Worm (Caenorhabditis elegans) whole organism, L4 larva: ENCODE data around the gene amt-4.

Experiments used
- D1046.2 ChIP-seq: fragments of 200-800 bp; sonication (Bioruptor generic); IDR thresholded peaks from 2 replicates; pipeline ENCODE4 v1.3.6; 2022; ENCODE audit warnings: missing genetic modification characterization, missing compliant biosample characterization
- F37D6.2 ChIP-seq: sonication (generic microtip); optimal IDR thresholded peaks from 2 replicates; lab custom pipeline; 2016; ENCODE audit warnings: mild to moderate bottlenecking, missing genetic modification characterization, missing compliant biosample characterization
- R02D3.7 ChIP-seq: fragments of 150-350 bp; sonication (generic microtip); optimal IDR thresholded peaks from 3 replicates; lab custom pipeline; 2014; ENCODE audit warnings: missing biosample characterization, missing genetic modification characterization
- Y48G9A.11 ChIP-seq: fragments of 200-800 bp; sonication (Bioruptor generic); IDR thresholded peaks from 2 replicates; pipeline ENCODE4 v1.3.6; 2022; ENCODE audit warnings: missing genetic modification reagents, missing genetic modification characterization, missing compliant biosample characterization
- Y75B8A.6 ChIP-seq: fragments of 200-800 bp; sonication (Bioruptor generic); IDR thresholded peaks from 2 replicates; pipeline ENCODE4 v1.3.6; 2022; ENCODE audit warnings: missing genetic modification reagents, missing genetic modification characterization, missing compliant biosample characterization
- ZK337.2 ChIP-seq: fragments of 200-800 bp; sonication (Bioruptor generic); IDR thresholded peaks from 2 replicates; pipeline ENCODE4 v1.3.6; 2022; ENCODE audit warnings: missing genetic modification reagents, missing genetic modification characterization, missing compliant biosample characterization
- ZK546.5 ChIP-seq, 2 experiments: sonication (generic microtip); optimal IDR thresholded peaks; 2 replicates each; lab custom pipeline; 2017; ENCODE audit warnings: missing biosample characterization in 2 of 2, missing genetic modification characterization in 2 of 2
- aha-1 ChIP-seq: fragments of 150-350 bp; peaks from one replicate; lab custom pipeline; 2014; ENCODE audit warnings: missing biosample characterization, missing genetic modification characterization
- arid-1 ChIP-seq: fragments of 200-800 bp; sonication (Bioruptor generic); conservative IDR thresholded peaks from 2 replicates; pipeline ENCODE4 v1.3.6; 2022; ENCODE audit warnings: missing genetic modification reagents, missing genetic modification characterization, missing compliant biosample characterization
- attf-4 ChIP-seq: sonication (generic microtip); optimal IDR thresholded peaks from 3 replicates; lab custom pipeline; 2017; ENCODE audit warnings: missing biosample characterization, missing genetic modification characterization
- ceh-20 ChIP-seq: fragments of 200-800 bp; sonication (Bioruptor generic); IDR thresholded peaks from 2 replicates; pipeline ENCODE4 v1.3.6; 2022; ENCODE audit warnings: missing genetic modification reagents, missing genetic modification characterization, missing compliant biosample characterization
- ceh-28 ChIP-seq: fragments of 150-350 bp; optimal IDR thresholded peaks from 2 replicates; lab custom pipeline; 2014; ENCODE audit warnings: missing biosample characterization, missing genetic modification reagents, missing genetic modification characterization
- ceh-44 ChIP-seq: fragments of 200-800 bp; sonication (Bioruptor generic); IDR thresholded peaks from 2 replicates; pipeline ENCODE4 v1.3.6; 2022; ENCODE audit warnings: missing genetic modification reagents, missing genetic modification characterization, missing compliant biosample characterization
- ceh-62 ChIP-seq: sonication (generic microtip); optimal IDR thresholded peaks from 2 replicates; lab custom pipeline; 2017; ENCODE audit warnings: missing biosample characterization, missing genetic modification characterization
- ceh-82 ChIP-seq: sonication (generic microtip); optimal IDR thresholded peaks from 2 replicates; lab custom pipeline; 2017; ENCODE audit warnings: missing biosample characterization, missing genetic modification characterization
- daf-19 ChIP-seq: fragments of 200-800 bp; sonication (Bioruptor generic); conservative IDR thresholded peaks from 2 replicates; pipeline ENCODE4 v1.3.6; 2022; ENCODE audit warnings: missing genetic modification characterization, missing compliant biosample characterization
- daf-8 ChIP-seq: fragments of 200-800 bp; sonication (Bioruptor generic); IDR thresholded peaks from 2 replicates; pipeline ENCODE4 v1.3.6; 2022; ENCODE audit warnings: missing genetic modification characterization, missing compliant biosample characterization
- dmd-6 ChIP-seq: fragments of 200-800 bp; sonication (Bioruptor generic); IDR thresholded peaks from 2 replicates; pipeline ENCODE4 v1.3.6; 2022; ENCODE audit warnings: missing genetic modification reagents, missing genetic modification characterization, missing compliant biosample characterization
- dmd-8 ChIP-seq: fragments of 200-800 bp; sonication (Bioruptor generic); IDR thresholded peaks from 2 replicates; pipeline ENCODE4 v1.3.6; 2022; ENCODE audit warnings: missing genetic modification characterization, missing compliant biosample characterization
- dpl-1 ChIP-seq: fragments of 150-350 bp; optimal IDR thresholded peaks from 2 replicates; lab custom pipeline; 2014; ENCODE audit warnings: missing biosample characterization, missing genetic modification reagents, missing genetic modification characterization
- duxl-1 ChIP-seq: sonication (generic microtip); optimal IDR thresholded peaks from 2 replicates; lab custom pipeline; 2016; ENCODE audit warnings: mild to moderate bottlenecking, missing genetic modification characterization, moderate library complexity, missing compliant biosample characterization; ENCODE audit not compliant: poor library complexity
- dve-1 ChIP-seq: sonication (generic microtip); optimal IDR thresholded peaks from 2 replicates; lab custom pipeline; 2017; ENCODE audit warnings: antibody characterized with exemption, mild to moderate bottlenecking, missing genetic modification characterization, missing compliant biosample characterization; ENCODE audit not compliant: insufficient read depth
- egl-27 ChIP-seq: sonication (generic microtip); optimal IDR thresholded peaks from 3 replicates; lab custom pipeline; 2017; ENCODE audit warnings: missing biosample characterization, missing genetic modification reagents, missing genetic modification characterization
- egl-43 ChIP-seq: fragments of 200-800 bp; sonication (Bioruptor generic); IDR thresholded peaks from 2 replicates; pipeline ENCODE4 v1.3.6; 2022; ENCODE audit warnings: missing genetic modification reagents, missing genetic modification characterization, missing compliant biosample characterization
- hif-1 ChIP-seq, 2 experiments: sonication (generic microtip); optimal IDR thresholded peaks; 2 replicates each; lab custom pipeline; 2016 to 2017; ENCODE audit warnings: missing compliant biosample characterization in 2 of 2, missing genetic modification characterization in 2 of 2, missing genetic modification reagents in 2 of 2, missing genotype in 2 of 2, mild to moderate bottlenecking in 1 of 2
- hlh-30 ChIP-seq: sonication (generic microtip); optimal IDR thresholded peaks from 2 replicates; lab custom pipeline; 2017; ENCODE audit warnings: antibody characterized with exemption, mild to moderate bottlenecking, missing genetic modification characterization, missing compliant biosample characterization; ENCODE audit not compliant: insufficient read depth
- jun-1 ChIP-seq: fragments of 150-350 bp; optimal IDR thresholded peaks from 2 replicates; lab custom pipeline; 2014; ENCODE audit warnings: missing biosample characterization, missing genetic modification reagents, missing genetic modification characterization
- lin-1 ChIP-seq: fragments of 200-800 bp; sonication (Bioruptor generic); IDR thresholded peaks from 2 replicates; pipeline ENCODE4 v1.3.6; 2022; ENCODE audit warnings: missing genetic modification reagents, missing genetic modification characterization, missing compliant biosample characterization
- lin-15B ChIP-seq: fragments of 150-350 bp; sonication (generic microtip); optimal IDR thresholded peaks from 3 replicates; lab custom pipeline; 2014; ENCODE audit warnings: missing biosample characterization, missing genetic modification characterization
- lin-29 ChIP-seq: fragments of 200-800 bp; sonication (Bioruptor generic); IDR thresholded peaks from 2 replicates; pipeline ENCODE4 v1.3.6; 2022; ENCODE audit warnings: missing genetic modification reagents, missing genetic modification characterization, missing compliant biosample characterization
- lin-38 ChIP-seq: fragments of 200-800 bp; sonication (Bioruptor generic); IDR thresholded peaks from 2 replicates; pipeline ENCODE4 v1.3.6; 2022; ENCODE audit warnings: missing genetic modification reagents, missing genetic modification characterization, missing compliant biosample characterization
- madf-5 ChIP-seq, 2 experiments: fragments of 200-800 bp; sonication (Bioruptor generic); IDR thresholded peaks; 2 replicates each; pipeline ENCODE4 v1.3.6; 2022; ENCODE audit warnings: missing compliant biosample characterization in 2 of 2, missing genetic modification characterization in 2 of 2
- madf-9 ChIP-seq: fragments of 200-800 bp; sonication (Bioruptor generic); conservative IDR thresholded peaks from 2 replicates; pipeline ENCODE4 v1.3.6; 2022; ENCODE audit warnings: missing genetic modification reagents, missing genetic modification characterization, missing compliant biosample characterization
- mdl-1 ChIP-seq, 2 experiments: fragments of 150-350 bp in 1 of 2; sonication (generic microtip) in 1 of 2; optimal IDR thresholded peaks; 2 replicates each; lab custom pipeline; 2014 to 2017; ENCODE audit warnings: missing biosample characterization in 2 of 2, missing genetic modification characterization in 2 of 2
- mdt-29 ChIP-seq: fragments of 200-800 bp; sonication (Bioruptor generic); IDR thresholded peaks from 2 replicates; pipeline ENCODE4 v1.3.6; 2022; ENCODE audit warnings: missing genetic modification reagents, missing genetic modification characterization, missing compliant biosample characterization
- mep-1 ChIP-seq: fragments of 150-350 bp; sonication (generic microtip); optimal IDR thresholded peaks from 3 replicates; lab custom pipeline; 2014; ENCODE audit warnings: missing biosample characterization, missing genetic modification characterization
- mes-2 ChIP-seq: sonication (generic microtip); optimal IDR thresholded peaks from 2 replicates; lab custom pipeline; 2016; ENCODE audit warnings: missing genotype, mild to moderate bottlenecking, missing genetic modification characterization, missing compliant biosample characterization; ENCODE audit not compliant: poor library complexity, severe bottlenecking
- mxl-2 ChIP-seq: fragments of 200-800 bp; sonication (Bioruptor generic); conservative IDR thresholded peaks from 2 replicates; pipeline ENCODE4 v1.3.6; 2022; ENCODE audit warnings: missing genetic modification reagents, missing genetic modification characterization, missing compliant biosample characterization
- nhr-11 ChIP-seq: fragments of 150-350 bp; optimal IDR thresholded peaks from 2 replicates; lab custom pipeline; 2014; ENCODE audit warnings: missing biosample characterization, missing genetic modification characterization
- nhr-76 ChIP-seq: fragments of 150-350 bp; optimal IDR thresholded peaks from 2 replicates; lab custom pipeline; 2014; ENCODE audit warnings: missing biosample characterization, missing genetic modification characterization
- snpc-1.2 ChIP-seq: fragments of 200-800 bp; sonication (Bioruptor generic); IDR thresholded peaks from 2 replicates; pipeline ENCODE4 v1.3.6; 2022; ENCODE audit warnings: missing genetic modification reagents, missing genetic modification characterization, missing compliant biosample characterization
- spr-3 ChIP-seq: fragments of 200-800 bp; sonication (Bioruptor generic); optimal IDR thresholded peaks from 2 replicates; lab custom pipeline; 2018; ENCODE audit warnings: mild to moderate bottlenecking, missing genetic modification characterization, missing compliant biosample characterization
- tag-97 ChIP-seq: fragments of 200-800 bp; sonication (Bioruptor generic); IDR thresholded peaks from 2 replicates; pipeline ENCODE4 v1.3.6; 2022; ENCODE audit warnings: missing genetic modification characterization, missing compliant biosample characterization
- tra-1 ChIP-seq: fragments of 200-800 bp; sonication (Bioruptor generic); IDR thresholded peaks from 2 replicates; pipeline ENCODE4 v1.3.6; 2022; ENCODE audit warnings: missing genetic modification reagents, missing genetic modification characterization, missing compliant biosample characterization
- unc-62 ChIP-seq, 3 experiments: fragments of 150-350 bp in 1 of 3; sonication (generic microtip); optimal IDR thresholded peaks in 2 of 3; peaks in 1 of 3; 1 replicate in 1 of 3; 2 replicates in 2 of 3; lab custom pipeline; 2014 to 2017; ENCODE audit warnings: missing biosample characterization in 3 of 3, missing genetic modification characterization in 3 of 3, missing genetic modification reagents in 3 of 3, missing genotype in 1 of 3
- zag-1 ChIP-seq: fragments of 150-350 bp; optimal IDR thresholded peaks from 2 replicates; lab custom pipeline; 2014; ENCODE audit warnings: missing biosample characterization, missing genetic modification characterization
- zfp-3 ChIP-seq: fragments of 200-800 bp; sonication (Bioruptor generic); conservative IDR thresholded peaks from 2 replicates; pipeline ENCODE4 v1.3.6; 2022; ENCODE audit warnings: missing genetic modification reagents, missing genetic modification characterization, missing compliant biosample characterization

Gene amt-4

ce11 chrX:4521837-4522816 is 43.0 kb upstream of the amt-4 start, which contains the start of gene C07A12.7 (continued):
- TF ChIP-seq madf-9 (no peak), dmd-6 (GFP tag; lab: Robert Waterston, UW) (no peak), Y75B8A.6 (GFP tag; lab: Robert Waterston, UW) (no peak), lin-29 (no peak), ceh-28 (tag; lab: Kevin White, UChicago) (no peak), mxl-2 (GFP tag; lab: Robert Waterston, UW) (no peak), mep-1 (tag; lab: Kevin White, UChicago) (no peak), spr-3 (GFP tag; lab: Kevin White, UChicago) (peak; percentile 48), unc-62 (GFP tag; optimal IDR thresholded peaks at IDR 0.05 in 1 of 2; lab: Kevin White, UChicago) (peak in 1 of 2 experiments; percentile 72), unc-62 (tag; optimal IDR thresholded peaks at IDR 0.05; lab: Kevin White, UChicago) (no peak), snpc-1.2 (no peak), ZK337.2 (no peak), mdl-1 (tag; optimal IDR thresholded peaks at IDR 0.05; lab: Kevin White, UChicago) (no peak), egl-43 (GFP tag; lab: Robert Waterston, UW) (no peak), mes-2 (tag; lab: Kevin White, UChicago) (peak; percentile 30), hlh-30 (tag; lab: Kevin White, UChicago) (peak; percentile 16), nhr-11 (tag; lab: Kevin White, UChicago) (no peak), lin-38 (GFP tag; lab: Robert Waterston, UW) (no peak), lin-1 (GFP tag; lab: Robert Waterston, UW) (no peak), mdt-29 (GFP tag; lab: Robert Waterston, UW) (no peak), F37D6.2 (tag; lab: Kevin White, UChicago) (no peak), Y48G9A.11 (GFP tag; lab: Robert Waterston, UW) (no peak), D1046.2 (GFP tag; lab: Robert Waterston, UW) (no peak), egl-27 (tag; lab: Kevin White, UChicago) (no peak), daf-8 (GFP tag; lab: Robert Waterston, UW) (no peak), aha-1 (tag; lab: Kevin White, UChicago) (peak; percentile 68), attf-4 (tag; lab: Kevin White, UChicago) (no peak), daf-19 (GFP tag; lab: Robert Waterston, UW) (no peak), tra-1 (GFP tag; lab: Robert Waterston, UW) (no peak), hif-1 (tag; optimal IDR thresholded peaks at IDR 0.05; lab: Kevin White, UChicago) (no peak), dmd-8 (GFP tag; lab: Robert Waterston, UW) (no peak), madf-5 (GFP tag; IDR thresholded peaks at IDR 0.05; lab: Robert Waterston, UW) (no peak), dpl-1 (GFP tag; lab: Kevin White, UChicago) (no peak), zag-1 (tag; lab: Kevin White, UChicago) (no peak), duxl-1 (tag; lab: Kevin White, UChicago) (no peak), dve-1 (peak; percentile 28), jun-1 (no peak), nhr-76 (tag; lab: Kevin White, UChicago) (no peak), tag-97 (no peak), ceh-20 (GFP tag; lab: Robert Waterston, UW) (no peak), ceh-44 (GFP tag; lab: Robert Waterston, UW) (no peak), ceh-62 (tag; lab: Kevin White, UChicago) (no peak), lin-15B (tag; lab: Kevin White, UChicago) (no peak), arid-1 (GFP tag; lab: Robert Waterston, UW) (no peak), zfp-3 (GFP tag; lab: Robert Waterston, UW) (no peak), ZK546.5 (tag; optimal IDR thresholded peaks at IDR 0.05; lab: Kevin White, UChicago) (no peak), R02D3.7 (tag; lab: Kevin White, UChicago) (no peak), ceh-82 (tag; lab: Kevin White, UChicago) (no peak)
